Worm (Caenorhabditis elegans) whole organism, mixed stage, embryonic: ENCODE data around the gene F18C5.5.
A peak's percentile ranks its signal among the peaks of the same experiment; 100 is the strongest.

Experiments
- M03D4.4 ChIP-seq: sonication (generic microtip); optimal IDR thresholded peaks from 2 replicates; lab custom pipeline; 2017; ENCODE audit warnings: mild to moderate bottlenecking, missing genetic modification characterization, missing compliant biosample characterization
- bed-3 ChIP-seq: fragments of 200-800 bp; sonication (Bioruptor generic); optimal IDR thresholded peaks from 3 replicates; lab custom pipeline; 2018; ENCODE audit warnings: mild to moderate bottlenecking, missing genetic modification characterization, moderate library complexity, missing compliant biosample characterization
- blmp-1 ChIP-seq: fragments of 150-350 bp; optimal IDR thresholded peaks from 2 replicates; lab custom pipeline; 2014; ENCODE audit warnings: missing biosample characterization, missing genetic modification characterization
- ceh-39 ChIP-seq: fragments of 150-350 bp; optimal IDR thresholded peaks from 2 replicates; lab custom pipeline; 2014; ENCODE audit warnings: missing biosample characterization, missing genetic modification characterization
- ceh-43 ChIP-seq: fragments of 200-800 bp; sonication (Bioruptor generic); optimal IDR thresholded peaks from 2 replicates; lab custom pipeline; 2018; ENCODE audit warnings: mild to moderate bottlenecking, missing genetic modification characterization, moderate library complexity, missing compliant biosample characterization
- ceh-83 ChIP-seq: fragments of 200-800 bp; sonication (Bioruptor generic); optimal IDR thresholded peaks from 2 replicates; lab custom pipeline; 2018; ENCODE audit warnings: mild to moderate bottlenecking, missing genetic modification characterization, missing compliant biosample characterization
- ces-1 ChIP-seq: fragments of 150-350 bp; optimal IDR thresholded peaks from 2 replicates; lab custom pipeline; 2014; ENCODE audit warnings: missing biosample characterization, missing genetic modification reagents, missing genetic modification characterization
- cnd-1 ChIP-seq: fragments of 200-800 bp; sonication (Bioruptor generic); optimal IDR thresholded peaks from 2 replicates; lab custom pipeline; 2018; ENCODE audit warnings: mild to moderate bottlenecking, missing genetic modification characterization, missing compliant biosample characterization
- drap-1 ChIP-seq: fragments of 200-800 bp; sonication (Bioruptor generic); optimal IDR thresholded peaks from 3 replicates; lab custom pipeline; 2018; ENCODE audit warnings: mild to moderate bottlenecking, missing genetic modification characterization, missing compliant biosample characterization
- elt-1 ChIP-seq: sonication (generic microtip); optimal IDR thresholded peaks from 2 replicates; lab custom pipeline; 2017; ENCODE audit warnings: missing genetic modification characterization, mild to moderate bottlenecking, missing compliant biosample characterization, antibody characterized with exemption, moderate library complexity, borderline replicate concordance; ENCODE audit not compliant: insufficient read depth
- elt-3 ChIP-seq: fragments of 150-350 bp; optimal IDR thresholded peaks from 2 replicates; lab custom pipeline; 2014; ENCODE audit warnings: missing biosample characterization, missing genetic modification characterization
- flh-1 ChIP-seq: fragments of 200-800 bp; sonication (Bioruptor generic); optimal IDR thresholded peaks from 2 replicates; lab custom pipeline; 2018; ENCODE audit warnings: mild to moderate bottlenecking, missing genetic modification characterization, moderate library complexity, missing compliant biosample characterization
- ham-2 ChIP-seq: fragments of 200-800 bp; sonication (Bioruptor generic); optimal IDR thresholded peaks from 2 replicates; lab custom pipeline; 2018; ENCODE audit warnings: mild to moderate bottlenecking, missing genetic modification characterization, missing compliant biosample characterization
- hlh-1 ChIP-seq: fragments of 150-350 bp; optimal IDR thresholded peaks from 2 replicates; lab custom pipeline; 2014; ENCODE audit warnings: missing biosample characterization, missing genetic modification reagents, missing genetic modification characterization
- lin-13 ChIP-seq: fragments of 150-350 bp; optimal IDR thresholded peaks from 2 replicates; lab custom pipeline; 2014; ENCODE audit warnings: missing biosample characterization, missing genetic modification characterization
- lin-32 ChIP-seq: fragments of 200-800 bp; sonication (Bioruptor generic); optimal IDR thresholded peaks from 2 replicates; lab custom pipeline; 2018; ENCODE audit warnings: mild to moderate bottlenecking, missing genetic modification characterization, missing compliant biosample characterization
- lsy-2 ChIP-seq: fragments of 150-350 bp; optimal IDR thresholded peaks from 2 replicates; lab custom pipeline; 2014; ENCODE audit warnings: missing biosample characterization, missing genetic modification characterization
- mab-5 ChIP-seq: fragments of 150-350 bp; optimal IDR thresholded peaks from 2 replicates; lab custom pipeline; 2014; ENCODE audit warnings: missing biosample characterization, missing genetic modification characterization
- mep-1 ChIP-seq: fragments of 150-350 bp; optimal IDR thresholded peaks from 2 replicates; lab custom pipeline; 2017; ENCODE audit warnings: missing biosample characterization, missing genetic modification reagents, missing genetic modification characterization, inconsistent platforms
- mls-2 ChIP-seq: sonication (generic microtip); optimal IDR thresholded peaks from 2 replicates; lab custom pipeline; 2016; ENCODE audit warnings: mild to moderate bottlenecking, missing genetic modification characterization, moderate library complexity, missing compliant biosample characterization
- nhr-12 ChIP-seq: fragments of 150-350 bp; optimal IDR thresholded peaks from 2 replicates; lab custom pipeline; 2014; ENCODE audit warnings: missing biosample characterization, missing genetic modification characterization
- nhr-2 ChIP-seq: fragments of 150-350 bp; optimal IDR thresholded peaks from 2 replicates; lab custom pipeline; 2014; ENCODE audit warnings: missing biosample characterization, missing genetic modification characterization
- nhr-237 ChIP-seq: fragments of 150-350 bp; optimal IDR thresholded peaks from 2 replicates; lab custom pipeline; 2014; ENCODE audit warnings: missing biosample characterization, missing genetic modification characterization
- nhr-28 ChIP-seq: fragments of 150-350 bp; optimal IDR thresholded peaks from 2 replicates; lab custom pipeline; 2014; ENCODE audit warnings: missing biosample characterization, missing genetic modification characterization
- nhr-76 ChIP-seq: sonication (generic microtip); optimal IDR thresholded peaks from 2 replicates; lab custom pipeline; 2017; ENCODE audit warnings: missing biosample characterization, missing genetic modification characterization
- pha-4 ChIP-seq: fragments of 150-350 bp; optimal IDR thresholded peaks from 2 replicates; lab custom pipeline; 2018; ENCODE audit warnings: missing biosample characterization, missing genetic modification reagents, missing genetic modification characterization
- sem-2 ChIP-seq: fragments of 200-800 bp; sonication (Bioruptor generic); optimal IDR thresholded peaks from 2 replicates; lab custom pipeline; 2018; ENCODE audit warnings: mild to moderate bottlenecking, missing genetic modification characterization, missing compliant biosample characterization
- sptf-1 ChIP-seq: sonication (generic microtip); optimal IDR thresholded peaks from 2 replicates; lab custom pipeline; 2017; ENCODE audit warnings: mild to moderate bottlenecking, missing genetic modification characterization, moderate library complexity, missing compliant biosample characterization
- tbx-8 ChIP-seq: fragments of 200-800 bp; sonication (Bioruptor generic); optimal IDR thresholded peaks from 2 replicates; lab custom pipeline; 2018; ENCODE audit warnings: mild to moderate bottlenecking, missing genetic modification characterization, moderate library complexity, missing compliant biosample characterization
- unc-120 ChIP-seq: sonication (generic microtip); optimal IDR thresholded peaks from 2 replicates; lab custom pipeline; 2017; ENCODE audit warnings: missing genetic modification characterization, missing compliant biosample characterization; ENCODE audit not compliant: poor library complexity, severe bottlenecking
- unc-39 ChIP-seq: fragments of 150-350 bp; optimal IDR thresholded peaks from 2 replicates; lab custom pipeline; 2014; ENCODE audit warnings: missing biosample characterization, missing genetic modification characterization
- unc-62 ChIP-seq: fragments of 150-350 bp; optimal IDR thresholded peaks from 2 replicates; lab custom pipeline; 2014; ENCODE audit warnings: missing biosample characterization, missing genetic modification reagents, missing genetic modification characterization
- zip-8 ChIP-seq: fragments of 150-350 bp; optimal IDR thresholded peaks from 2 replicates; lab custom pipeline; 2014; ENCODE audit warnings: missing biosample characterization, missing genetic modification characterization
- ztf-11 ChIP-seq: fragments of 150-350 bp; optimal IDR thresholded peaks from 2 replicates; lab custom pipeline; 2014; ENCODE audit warnings: missing biosample characterization, missing genetic modification characterization

F18C5.5 gene

ce11 chrII:6528629-6529028, 37.9 kb downstream of the F18C5.5 start, which contains the start of gene C56E6.4:
Gene C56E6.4, minus strand, starts transcription at chrII:6528729.
- TF ChIP-seq flh-1 (GFP tag; lab: Kevin White, UChicago) (no peak), mep-1 (tag; lab: Kevin White, UChicago) (no peak), hlh-1 (tag; lab: Kevin White, UChicago) (no peak), cnd-1 (tag; lab: Kevin White, UChicago) (no peak), ceh-43 (GFP tag; lab: Kevin White, UChicago) (no peak), unc-120 (tag; lab: Kevin White, UChicago) (no peak), unc-39 (tag; lab: Kevin White, UChicago) (no peak), elt-3 (tag; lab: Kevin White, UChicago) (no peak), drap-1 (no peak), nhr-28 (tag; lab: Kevin White, UChicago) (no peak), ces-1 (GFP tag; lab: Kevin White, UChicago) (no peak), nhr-76 (tag; lab: Kevin White, UChicago) (no peak), ceh-39 (tag; lab: Kevin White, UChicago) (no peak)

- TF ChIP-seq nhr-28 (tag; lab: Kevin White, UChicago) = no peak
- no peak for TF ChIP-seq ces-1 (GFP tag; lab: Kevin White, UChicago)
- TF ChIP-seq tbx-8 (GFP tag; lab: Kevin White, UChicago) = no peak
- TF ChIP-seq nhr-12 (tag; lab: Kevin White, UChicago) = no peak
- no peak for TF ChIP-seq elt-1 (tag; lab: Kevin White, UChicago)
- TF ChIP-seq mep-1 (tag; lab: Kevin White, UChicago) = no peak
- no peak for TF ChIP-seq ceh-39 (tag; lab: Kevin White, UChicago)
- no peak for TF ChIP-seq ztf-11
- no peak for TF ChIP-seq sptf-1 (tag; lab: Kevin White, UChicago)
- TF ChIP-seq lin-32 (GFP tag; lab: Kevin White, UChicago) = no peak
- no peak for TF ChIP-seq zip-8 (tag; lab: Kevin White, UChicago)
- no peak for TF ChIP-seq flh-1 (GFP tag; lab: Kevin White, UChicago)
- no peak for TF ChIP-seq unc-62 (GFP tag; lab: Kevin White, UChicago)
- TF ChIP-seq blmp-1 (tag; lab: Kevin White, UChicago) = no peak
- TF ChIP-seq ceh-43 (GFP tag; lab: Kevin White, UChicago) = no peak
- TF ChIP-seq ceh-83 = no peak
- no peak for TF ChIP-seq mls-2 (tag; lab: Kevin White, UChicago)
- no peak for TF ChIP-seq nhr-237 (tag; lab: Kevin White, UChicago)
- TF ChIP-seq drap-1 = no peak
- TF ChIP-seq, all 35 proteins: peak for 0
Measured at ce11 chrII:6526136-6526684, 40.3 kb downstream of the F18C5.5 start.

- TF ChIP-seq lin-13 (tag; lab: Kevin White, UChicago) (no peak), elt-1 (tag; lab: Kevin White, UChicago) (peak; percentile 81)
Measured at ce11 chrII:6524501-6524977, 42.0 kb downstream of the F18C5.5 start, which contains the start of gene C56E6.2. Gene C56E6.2, plus strand, starts transcription at chrII:6524927.

ce11 chrII:6523940-6524339, 42.6 kb downstream of the F18C5.5 start:
- TF ChIP-seq M03D4.4 (tag; lab: Kevin White, UChicago) = no peak
- no peak for TF ChIP-seq cnd-1 (tag; lab: Kevin White, UChicago)
- TF ChIP-seq blmp-1 (tag; lab: Kevin White, UChicago) = no peak
- no peak for TF ChIP-seq unc-120 (tag; lab: Kevin White, UChicago)
- TF ChIP-seq lsy-2 (tag; lab: Kevin White, UChicago) = no peak
- TF ChIP-seq ceh-83 = no peak
- no peak for TF ChIP-seq mls-2 (tag; lab: Kevin White, UChicago)
- TF ChIP-seq, all 35 proteins: peak for 0

- no peak for TF ChIP-seq ceh-43 (GFP tag; lab: Kevin White, UChicago)
- TF ChIP-seq nhr-237 (tag; lab: Kevin White, UChicago) = no peak
- no peak for TF ChIP-seq sem-2 (GFP tag; lab: Kevin White, UChicago)
- TF ChIP-seq flh-1 (GFP tag; lab: Kevin White, UChicago) = no peak
- peak; percentile 25 for TF ChIP-seq cnd-1 (tag; lab: Kevin White, UChicago)
- TF ChIP-seq hlh-1 (tag; lab: Kevin White, UChicago) = peak; percentile 41
- TF ChIP-seq sptf-1 (tag; lab: Kevin White, UChicago) = no peak
- no peak for TF ChIP-seq elt-1 (tag; lab: Kevin White, UChicago)
- no peak for TF ChIP-seq lin-32 (GFP tag; lab: Kevin White, UChicago)
- TF ChIP-seq unc-62 (GFP tag; lab: Kevin White, UChicago) = peak; percentile 58
- no peak for TF ChIP-seq zip-8 (tag; lab: Kevin White, UChicago)
- TF ChIP-seq tbx-8 (GFP tag; lab: Kevin White, UChicago) = no peak
- TF ChIP-seq mep-1 (tag; lab: Kevin White, UChicago) = peak; percentile 50
- peak; percentile 73 for TF ChIP-seq mls-2 (tag; lab: Kevin White, UChicago)
- TF ChIP-seq ham-2 (GFP tag; lab: Kevin White, UChicago) = peak; percentile 40
- TF ChIP-seq mab-5 (tag; lab: Kevin White, UChicago) = no peak
- TF ChIP-seq bed-3 (GFP tag; lab: Kevin White, UChicago) = no peak
- TF ChIP-seq nhr-2 (tag; lab: Kevin White, UChicago) = peak; percentile 96
- peak; percentile 44 for TF ChIP-seq unc-120 (tag; lab: Kevin White, UChicago)
- no peak for TF ChIP-seq pha-4
- TF ChIP-seq nhr-76 (tag; lab: Kevin White, UChicago) = no peak
- TF ChIP-seq blmp-1 (tag; lab: Kevin White, UChicago) = no peak
- TF ChIP-seq ceh-39 (tag; lab: Kevin White, UChicago) = no peak
- TF ChIP-seq M03D4.4 (tag; lab: Kevin White, UChicago) = peak; percentile 31
- no peak for TF ChIP-seq ztf-11
- no peak for TF ChIP-seq ces-1 (GFP tag; lab: Kevin White, UChicago)
- no peak for TF ChIP-seq elt-3 (tag; lab: Kevin White, UChicago)
- TF ChIP-seq ceh-83 = no peak
- TF ChIP-seq drap-1 = no peak
Measured at ce11 chrII:6522622-6523254, 43.8 kb downstream of the F18C5.5 start.
